Fruit fly (Drosophila melanogaster) S2 (cell line): ENCODE data around the gene Gem3.

Experiments
- CG8478 ChIP-seq: fragments of >200 bp; optimal IDR thresholded peaks from 2 replicates; lab custom pipeline; 2018
- CTCF ChIP-seq, 2 experiments: fragments of >200 bp; optimal IDR thresholded peaks; 2 replicates each; lab custom pipeline; 2018

DNA sequence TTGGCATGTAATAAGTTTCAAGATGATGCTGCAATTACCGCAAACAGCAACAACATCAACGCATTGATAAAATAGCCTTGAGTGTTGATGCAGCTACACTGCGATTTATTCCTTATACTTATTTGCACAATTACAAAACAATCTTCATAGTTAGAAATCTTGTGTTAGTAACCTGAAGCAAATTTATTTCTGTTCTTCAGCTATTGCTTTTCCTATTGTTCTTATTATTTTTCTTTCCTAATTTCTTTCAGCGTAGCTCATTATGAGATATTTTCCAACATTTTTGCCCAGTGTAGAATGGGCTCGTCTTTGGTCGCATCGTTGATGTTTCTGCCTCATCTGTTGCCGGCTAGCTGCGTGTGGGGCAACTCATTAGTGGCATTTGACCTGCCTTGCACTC, 18.9 kb downstream of the Gem3 start:
- TF ChIP-seq CG8478, result no peak
- TF ChIP-seq CTCF (optimal IDR thresholded peaks at IDR 0.05; lab: Kevin White, UChicago), result no peak
